Fruit fly (Drosophila melanogaster) S2 (cell line): Measurements from ENCODE around the gene CG3345.

Experiments
- CG8478 ChIP-seq: fragments of >200 bp; optimal IDR thresholded peaks from 2 replicates; lab custom pipeline; 2018
- CTCF ChIP-seq, 2 experiments: fragments of >200 bp; optimal IDR thresholded peaks; 2 replicates each; lab custom pipeline; 2018

DNA sequence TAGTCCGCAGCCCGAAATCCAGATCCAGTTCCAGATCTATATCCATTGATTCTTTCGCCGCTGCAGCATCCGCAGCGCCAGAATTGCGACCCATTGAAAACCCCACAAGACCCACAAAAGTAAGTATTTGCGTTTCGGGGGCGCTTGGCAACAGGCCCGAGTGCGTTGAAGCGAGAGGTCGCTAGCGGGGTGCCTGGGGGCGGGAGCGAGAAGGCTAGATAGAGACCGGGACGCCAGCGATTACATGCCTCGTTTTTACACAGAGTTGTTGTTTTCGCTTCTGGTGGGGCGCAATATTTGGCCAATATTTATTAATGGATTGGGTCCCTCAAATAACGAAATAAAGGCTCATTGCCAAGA, 29.4 kb downstream of the CG3345 start:
- TF ChIP-seq CTCF (optimal IDR thresholded peaks at IDR 0.05; lab: Kevin White, UChicago) (no peak), CG8478 (no peak)
